Fruit fly (Drosophila melanogaster) whole organism, embryonic: ENCODE measurements around the gene Mec2.

Source experiments
- Asciz ChIP-seq: fragments of 200-800 bp; sonication (Bioruptor generic); optimal IDR thresholded peaks from 2 replicates; lab custom pipeline; 2017; ENCODE audit warnings: missing biosample characterization, mild to moderate bottlenecking, missing genetic modification characterization, missing genetic modification reagents
- Awh ChIP-seq: fragments of 200-800 bp; sonication (Bioruptor generic); IDR thresholded peaks from 2 replicates; pipeline ENCODE4, ENCODE4 v1.3.6; 2022; ENCODE audit warnings: missing biosample characterization, missing genetic modification characterization
- CG10209 ChIP-seq: fragments of 200-800 bp; sonication (Bioruptor generic); optimal IDR thresholded peaks from 3 replicates; lab custom pipeline; 2017; ENCODE audit warnings: missing biosample characterization, mild to moderate bottlenecking, missing genetic modification characterization, missing genetic modification reagents
- CG10267 ChIP-seq: fragments of 200-800 bp; sonication (Bioruptor generic); optimal IDR thresholded peaks from 2 replicates; lab custom pipeline; 2018; ENCODE audit warnings: missing biosample characterization, mild to moderate bottlenecking, missing genetic modification characterization, moderate library complexity
- CG11398 ChIP-seq: fragments of 200-800 bp; sonication (Bioruptor generic); optimal IDR thresholded peaks from 2 replicates; lab custom pipeline; 2016; ENCODE audit warnings: missing biosample characterization, missing genetic modification characterization
- CG11504 ChIP-seq: fragments of 200-800 bp; sonication (Bioruptor generic); optimal IDR thresholded peaks from 3 replicates; lab custom pipeline; 2019; ENCODE audit warnings: missing biosample characterization, mild to moderate bottlenecking, missing genetic modification characterization, moderate library complexity
- CG12391 ChIP-seq: fragments of 200-800 bp; sonication (Bioruptor generic); optimal IDR thresholded peaks from 3 replicates; lab custom pipeline; 2018; ENCODE audit warnings: missing biosample characterization, mild to moderate bottlenecking, missing genetic modification characterization, moderate library complexity
- CG12942 ChIP-seq: fragments of 200-800 bp; sonication (Bioruptor generic); optimal IDR thresholded peaks from 3 replicates; lab custom pipeline; 2016; ENCODE audit warnings: missing biosample characterization, missing genetic modification characterization
- CG13296 ChIP-seq: fragments of 200-800 bp; sonication (Bioruptor generic); optimal IDR thresholded peaks from 3 replicates; lab custom pipeline; 2018; ENCODE audit warnings: missing biosample characterization, mild to moderate bottlenecking, missing genetic modification characterization
- CG13775 ChIP-seq: fragments of 200-800 bp; sonication (Bioruptor generic); optimal IDR thresholded peaks from 3 replicates; lab custom pipeline; 2017; ENCODE audit warnings: missing biosample characterization, mild to moderate bottlenecking, missing genetic modification characterization
- CG14050 ChIP-seq: fragments of 200-800 bp; sonication (Bioruptor generic); IDR thresholded peaks from 3 replicates; pipeline ENCODE4 v1.3.6; 2022; ENCODE audit warnings: missing biosample characterization, missing genetic modification characterization
- CG14710 ChIP-seq: fragments of 200-800 bp; sonication (Bioruptor generic); optimal IDR thresholded peaks from 3 replicates; lab custom pipeline; 2019; ENCODE audit warnings: missing biosample characterization, mild to moderate bottlenecking, missing genetic modification characterization, moderate library complexity
- CG15269 ChIP-seq: fragments of 200-800 bp; sonication (Bioruptor generic); optimal IDR thresholded peaks from 2 replicates; lab custom pipeline; 2018; ENCODE audit warnings: missing biosample characterization, mild to moderate bottlenecking, missing genetic modification characterization, moderate library complexity
- CG16863 ChIP-seq: fragments of 200-800 bp; sonication (Bioruptor generic); optimal IDR thresholded peaks from 3 replicates; lab custom pipeline; 2016; ENCODE audit warnings: missing biosample characterization, missing genetic modification characterization
- CG18476 ChIP-seq: fragments of 200-800 bp; sonication (Bioruptor generic); optimal IDR thresholded peaks from 2 replicates; lab custom pipeline; 2016; ENCODE audit warnings: missing biosample characterization, mild to moderate bottlenecking, missing genetic modification characterization
- CG31441 ChIP-seq: fragments of 200-800 bp; sonication (Bioruptor generic); IDR thresholded peaks from 2 replicates; pipeline ENCODE4 v1.3.6; 2022; ENCODE audit warnings: missing biosample characterization, missing genetic modification characterization
- CG7556 ChIP-seq: fragments of 200-800 bp; sonication (Bioruptor generic); optimal IDR thresholded peaks from 2 replicates; lab custom pipeline; 2017; ENCODE audit warnings: missing biosample characterization, mild to moderate bottlenecking, missing genetic modification characterization
- CG8290 ChIP-seq, 3 experiments: fragments of 200-800 bp; sonication (Bioruptor generic); optimal IDR thresholded peaks; 2 replicates each; lab custom pipeline; 2016 to 2019; ENCODE audit warnings: missing biosample characterization in 3 of 3, missing genetic modification characterization in 3 of 3, mild to moderate bottlenecking in 2 of 3, moderate library complexity in 1 of 3
- CG9817 ChIP-seq: fragments of 200-800 bp; sonication (Bioruptor generic); optimal IDR thresholded peaks from 2 replicates; lab custom pipeline; 2018; ENCODE audit warnings: missing biosample characterization, mild to moderate bottlenecking, missing genetic modification characterization, moderate library complexity
- Dek ChIP-seq: fragments of 200-800 bp; sonication (Bioruptor generic); optimal IDR thresholded peaks from 3 replicates; lab custom pipeline; 2019; ENCODE audit warnings: missing biosample characterization, mild to moderate bottlenecking, missing genetic modification characterization, moderate library complexity
- Fer3 ChIP-seq: fragments of 200-800 bp; sonication (Bioruptor generic); optimal IDR thresholded peaks from 2 replicates; lab custom pipeline; 2018; ENCODE audit warnings: missing biosample characterization, mild to moderate bottlenecking, missing genetic modification characterization, moderate library complexity
- GATAe ChIP-seq: fragments of 200-800 bp; sonication (Bioruptor generic); conservative IDR thresholded peaks from 2 replicates; pipeline ENCODE4 v1.3.6; 2022; ENCODE audit warnings: missing biosample characterization, missing genetic modification characterization
- Hmx ChIP-seq: fragments of 200-800 bp; sonication (Bioruptor generic); optimal IDR thresholded peaks from 2 replicates; lab custom pipeline; 2016; ENCODE audit warnings: missing biosample characterization, missing genetic modification characterization
- Hsf ChIP-seq: fragments of 200-800 bp; sonication (Bioruptor generic); optimal IDR thresholded peaks from 3 replicates; lab custom pipeline; 2016; ENCODE audit warnings: missing biosample characterization, missing genetic modification characterization
- Meics ChIP-seq: fragments of 200-800 bp; sonication (Bioruptor generic); optimal IDR thresholded peaks from 2 replicates; lab custom pipeline; 2017; ENCODE audit warnings: missing biosample characterization, mild to moderate bottlenecking, missing genetic modification characterization
- Nf-YC ChIP-seq: fragments of 200-800 bp; optimal IDR thresholded peaks from 3 replicates; lab custom pipeline; 2019; ENCODE audit warnings: missing biosample characterization, mild to moderate bottlenecking, missing genetic modification characterization, moderate library complexity
- Oli ChIP-seq: fragments of 200-800 bp; sonication (Bioruptor generic); optimal IDR thresholded peaks from 2 replicates; lab custom pipeline; 2018; ENCODE audit warnings: missing biosample characterization, mild to moderate bottlenecking, missing genetic modification characterization, moderate library complexity
- Ptx1 ChIP-seq: fragments of 200-800 bp; sonication (Bioruptor generic); IDR thresholded peaks from 2 replicates; pipeline ENCODE4 v1.3.6; 2022; ENCODE audit warnings: missing biosample characterization, missing genetic modification characterization
- Rfx ChIP-seq: fragments of 200-800 bp; sonication (Bioruptor generic); IDR thresholded peaks from 2 replicates; pipeline ENCODE4 v1.3.6; 2022; ENCODE audit warnings: missing biosample characterization, missing genetic modification characterization
- Sox102F ChIP-seq: fragments of 200-800 bp; sonication (Bioruptor generic); optimal IDR thresholded peaks from 2 replicates; lab custom pipeline; 2018; ENCODE audit warnings: missing biosample characterization, mild to moderate bottlenecking, missing genetic modification characterization, moderate library complexity
- Ssrp ChIP-seq: fragments of 200-800 bp; sonication (Bioruptor generic); optimal IDR thresholded peaks from 2 replicates; lab custom pipeline; 2018; ENCODE audit warnings: missing biosample characterization, mild to moderate bottlenecking, missing genetic modification characterization, moderate library complexity
- az2 ChIP-seq: fragments of 200-800 bp; sonication (Bioruptor generic); optimal IDR thresholded peaks from 3 replicates; lab custom pipeline; 2016; ENCODE audit warnings: missing biosample characterization, missing genetic modification characterization
- chn ChIP-seq: fragments of 200-800 bp; sonication (Bioruptor generic); optimal IDR thresholded peaks from 2 replicates; lab custom pipeline; 2016; ENCODE audit warnings: missing biosample characterization, missing genetic modification characterization
- ci ChIP-seq: fragments of 200-800 bp; sonication (Bioruptor generic); IDR thresholded peaks from 3 replicates; pipeline ENCODE4 v1.3.6; 2022; ENCODE audit warnings: missing biosample characterization, missing genetic modification characterization
- fd96Cb ChIP-seq: fragments of 200-800 bp; sonication (Bioruptor generic); optimal IDR thresholded peaks from 2 replicates; lab custom pipeline; 2018; ENCODE audit warnings: missing biosample characterization, mild to moderate bottlenecking, missing genetic modification characterization, moderate library complexity
- ind ChIP-seq: fragments of 200-800 bp; sonication (Bioruptor generic); optimal IDR thresholded peaks from 3 replicates; lab custom pipeline; 2016; ENCODE audit warnings: missing biosample characterization, missing genetic modification characterization
- lab ChIP-seq: fragments of 200-800 bp; sonication (Bioruptor generic); optimal IDR thresholded peaks from 3 replicates; lab custom pipeline; 2017; ENCODE audit warnings: missing biosample characterization, missing genetic modification characterization, mild to moderate bottlenecking, moderate library complexity, missing genetic modification reagents
- lilli ChIP-seq: fragments of 200-800 bp; sonication (Bioruptor generic); optimal IDR thresholded peaks from 3 replicates; lab custom pipeline; 2016; ENCODE audit warnings: missing biosample characterization, missing genetic modification characterization
- lov ChIP-seq, 2 experiments: fragments of 200-800 bp in 1 of 2; fragments of >200 bp in 1 of 2; sonication (Bioruptor generic) in 1 of 2; IDR thresholded peaks in 1 of 2; optimal IDR thresholded peaks in 1 of 2; 2 replicates in 1 of 2; 3 replicates in 1 of 2; pipeline versions ENCODE4 v1.3.6 to Lab custom; 2017 to 2022; ENCODE audit warnings: missing biosample characterization in 1 of 2, missing genetic modification characterization in 1 of 2
- ro ChIP-seq: fragments of 200-800 bp; sonication (Bioruptor generic); IDR thresholded peaks from 2 replicates; pipeline ENCODE4 v1.3.6; 2022; ENCODE audit warnings: missing biosample characterization, missing genetic modification characterization
- scrt ChIP-seq: fragments of 200-800 bp; sonication (Bioruptor generic); optimal IDR thresholded peaks from 2 replicates; lab custom pipeline; 2018; ENCODE audit warnings: missing biosample characterization, mild to moderate bottlenecking, missing genetic modification characterization, moderate library complexity
- sisA ChIP-seq: fragments of 200-800 bp; sonication (Bioruptor generic); IDR thresholded peaks from 2 replicates; pipeline ENCODE4 v1.3.6; 2022; ENCODE audit warnings: missing biosample characterization, missing genetic modification characterization
- sqz ChIP-seq: fragments of 200-800 bp; sonication (Bioruptor generic); optimal IDR thresholded peaks from 3 replicates; lab custom pipeline; 2018; ENCODE audit warnings: missing biosample characterization, mild to moderate bottlenecking, missing genetic modification characterization
- tio ChIP-seq: fragments of 200-800 bp; sonication (Bioruptor generic); optimal IDR thresholded peaks from 2 replicates; lab custom pipeline; 2017; ENCODE audit warnings: missing biosample characterization, missing genetic modification characterization, inconsistent platforms
- tx ChIP-seq: fragments of 200-800 bp; sonication (Bioruptor generic); optimal IDR thresholded peaks from 2 replicates; lab custom pipeline; 2016; ENCODE audit warnings: missing biosample characterization, missing genetic modification characterization
- unpg ChIP-seq: fragments of 200-800 bp; sonication (Bioruptor generic); optimal IDR thresholded peaks from 3 replicates; lab custom pipeline; 2018; ENCODE audit warnings: missing biosample characterization, mild to moderate bottlenecking, missing genetic modification characterization, moderate library complexity
- zf30C ChIP-seq: fragments of 200-800 bp; sonication (Bioruptor generic); optimal IDR thresholded peaks from 3 replicates; lab custom pipeline; 2018; ENCODE audit warnings: missing biosample characterization, mild to moderate bottlenecking, missing genetic modification characterization

Mec2 gene

dm6 chrX:19166152-19166935 is 21.5 kb upstream of the Mec2 start (continued):
- TF ChIP-seq Meics (GFP tag; lab: Kevin White, UChicago) (peak; percentile 66), Fer3 (tag; lab: Kevin White, UChicago) (peak; percentile 10), CG18476 (GFP tag; lab: Kevin White, UChicago) (peak; percentile 34), unpg (GFP tag; lab: Kevin White, UChicago) (peak; percentile 8), lab (peak; percentile 34), Sox102F (peak; percentile 51), CG13296 (GFP tag; lab: Kevin White, UChicago) (peak; percentile 18), lov (optimal IDR thresholded peaks at IDR 0.05; lab: Kevin White, UChicago) (no peak), lov (GFP tag; IDR thresholded peaks at IDR 0.05; lab: Robert Waterston, UW) (no peak), CG10267 (peak; percentile 13), sisA (GFP tag; lab: Robert Waterston, UW) (0 out of 2 replicates have a peak, but pooled peaks have one; percentile 18), lilli (GFP tag; lab: Kevin White, UChicago) (peak; percentile 35), CG11504 (peak; percentile 74), CG14710 (tag; lab: Kevin White, UChicago) (peak; percentile 8), ro (GFP tag; lab: Robert Waterston, UW) (no peak), CG9817 (tag; lab: Kevin White, UChicago) (peak; percentile 43), CG12942 (GFP tag; lab: Kevin White, UChicago) (peak; percentile 7), sqz (GFP tag; lab: Kevin White, UChicago) (no peak), Dek (peak; percentile 50), Rfx (peak; percentile 47; the same call in 1 of the 2 replicates), az2 (GFP tag; lab: Kevin White, UChicago) (peak; percentile 42), Ssrp (peak; percentile 10), CG31441 (GFP tag; lab: Robert Waterston, UW) (peak; percentile 47; the same call in 1 of the 2 replicates), ind (GFP tag; lab: Kevin White, UChicago) (peak; percentile 35), Asciz (GFP tag; lab: Kevin White, UChicago) (no peak), CG14050 (no peak), Oli (tag; lab: Kevin White, UChicago) (peak; percentile 65), Ptx1 (GFP tag; lab: Robert Waterston, UW) (peak; percentile 6; the same call in 1 of the 2 replicates), tx (no peak), CG11398 (GFP tag; lab: Kevin White, UChicago) (no peak), CG10209 (GFP tag; lab: Kevin White, UChicago) (peak; percentile 58), CG12391 (tag; lab: Kevin White, UChicago) (peak; percentile 2), CG8290 (GFP tag; optimal IDR thresholded peaks at IDR 0.05; lab: Kevin White, UChicago) (no peak), CG8290 (tag; optimal IDR thresholded peaks at IDR 0.05; lab: Kevin White, UChicago) (peak in 1 of 2 experiments; percentile 61), tio (peak; percentile 21), Hmx (GFP tag; lab: Kevin White, UChicago) (no peak), chn (GFP tag; lab: Kevin White, UChicago) (peak; percentile 3), GATAe (GFP tag; lab: Robert Waterston, UW) (0 out of 2 replicates have a peak, but pooled peaks have one; percentile 23), Hsf (GFP tag; lab: Kevin White, UChicago) (peak; percentile 16), CG7556 (GFP tag; lab: Kevin White, UChicago) (peak; percentile 58), Awh (GFP tag; lab: Robert Waterston, UW) (no peak), fd96Cb (tag; lab: Kevin White, UChicago) (peak; percentile 24), CG15269 (peak; percentile 68), ci (GFP tag; lab: Robert Waterston, UW) (no peak), scrt (peak; percentile 5), CG16863 (GFP tag; lab: Kevin White, UChicago) (peak; percentile 9), zf30C (GFP tag; lab: Kevin White, UChicago) (no peak), CG13775 (GFP tag; lab: Kevin White, UChicago) (peak; percentile 43), Nf-YC (tag; lab: Kevin White, UChicago) (peak; percentile 32)
